Fruit fly (Drosophila melanogaster) whole organism, wandering third instar larva: ENCODE results near the gene RpL9.

Source experiments
- CG32264 ChIP-seq: fragments of 200-800 bp; sonication (Bioruptor generic); optimal IDR thresholded peaks from 2 replicates; lab custom pipeline; 2016; ENCODE audit warnings: missing biosample characterization, missing genetic modification characterization
- CG9705 ChIP-seq: fragments of 200-800 bp; sonication (Bioruptor generic); optimal IDR thresholded peaks from 2 replicates; lab custom pipeline; 2018; ENCODE audit warnings: missing biosample characterization, mild to moderate bottlenecking, missing genetic modification characterization
- CrebA ChIP-seq: fragments of 200-800 bp; sonication (Bioruptor generic); optimal IDR thresholded peaks from 2 replicates; lab custom pipeline; 2016; ENCODE audit warnings: missing biosample characterization, mild to moderate bottlenecking, missing genetic modification characterization, borderline replicate concordance
- Dfd ChIP-seq: fragments of >200 bp; optimal IDR thresholded peaks from 2 replicates; lab custom pipeline; 2017; ENCODE audit warnings: missing biosample characterization, missing genetic modification characterization
- Dif ChIP-seq: fragments of 200-275, 200-300 bp; sonication (Bioruptor generic); optimal IDR thresholded peaks from 2 replicates; lab custom pipeline; 2018; ENCODE audit warnings: missing biosample characterization, missing genetic modification characterization; ENCODE audit not compliant: partially characterized antibody
- GATAd ChIP-seq: sonication (Bioruptor generic); optimal IDR thresholded peaks from 2 replicates; lab custom pipeline; 2016; ENCODE audit warnings: missing biosample characterization, missing genetic modification characterization
- HLH106 ChIP-seq: fragments of 200-800 bp; optimal IDR thresholded peaks from 3 replicates; lab custom pipeline; 2019; ENCODE audit warnings: missing biosample characterization, mild to moderate bottlenecking, missing genetic modification characterization, moderate library complexity
- Hr78 ChIP-seq: fragments of >200 bp; optimal IDR thresholded peaks from 2 replicates; lab custom pipeline; 2017; ENCODE audit warnings: missing biosample characterization, missing genetic modification characterization
- Hr83 ChIP-seq: fragments of 200-300 bp; sonication (Bioruptor generic); optimal IDR thresholded peaks from 2 replicates; lab custom pipeline; 2016; ENCODE audit warnings: missing biosample characterization, mild to moderate bottlenecking, missing genetic modification characterization, moderate library complexity; ENCODE audit not compliant: poor library complexity, severe bottlenecking
- Jra ChIP-seq: sonication (Bioruptor generic); optimal IDR thresholded peaks from 2 replicates; lab custom pipeline; 2016; ENCODE audit warnings: missing biosample characterization, missing genetic modification characterization
- Mio ChIP-seq: sonication (Bioruptor generic); optimal IDR thresholded peaks from 2 replicates; lab custom pipeline; 2016; ENCODE audit warnings: missing biosample characterization, missing genetic modification characterization
- Myc ChIP-seq: fragments of >200 bp; optimal IDR thresholded peaks from 2 replicates; lab custom pipeline; 2017
- N ChIP-seq: fragments of >200 bp; optimal IDR thresholded peaks from 2 replicates; lab custom pipeline; 2018; ENCODE audit warnings: missing biosample characterization, missing external identifiers, missing genetic modification characterization
- OdsH ChIP-seq: fragments of 200-800 bp; sonication (Bioruptor generic); optimal IDR thresholded peaks from 2 replicates; lab custom pipeline; 2016; ENCODE audit warnings: missing biosample characterization, mild to moderate bottlenecking, missing genetic modification characterization
- Rel ChIP-seq, 2 experiments: fragments of 200-800 bp; sonication (Bioruptor generic) in 1 of 2; optimal IDR thresholded peaks; 2 replicates in 1 of 2; 3 replicates in 1 of 2; lab custom pipeline; 2016 to 2019; ENCODE audit warnings: mild to moderate bottlenecking in 2 of 2, missing biosample characterization in 2 of 2, missing genetic modification characterization in 2 of 2, moderate library complexity in 1 of 2
- Sp1 ChIP-seq: fragments of 200-800 bp; sonication (Bioruptor generic); optimal IDR thresholded peaks from 3 replicates; lab custom pipeline; 2019; ENCODE audit warnings: missing biosample characterization, mild to moderate bottlenecking, missing genetic modification characterization, moderate library complexity
- Vsx2 ChIP-seq: fragments of 200-300, 225-300 bp; sonication (Bioruptor generic); optimal IDR thresholded peaks from 2 replicates; lab custom pipeline; 2018; ENCODE audit warnings: missing biosample characterization, missing genetic modification characterization; ENCODE audit not compliant: partially characterized antibody
- br ChIP-seq: fragments of 200-800 bp; sonication (Bioruptor generic); optimal IDR thresholded peaks from 2 replicates; lab custom pipeline; 2016; ENCODE audit warnings: missing biosample characterization, missing genetic modification characterization
- brk ChIP-seq: fragments of 200-800 bp; sonication (Bioruptor generic); optimal IDR thresholded peaks from 2 replicates; lab custom pipeline; 2016; ENCODE audit warnings: missing biosample characterization, mild to moderate bottlenecking, missing genetic modification characterization
- dl ChIP-seq, 2 experiments: fragments of 175-275, 200-275 bp in 1 of 2; fragments of 200-275 bp in 1 of 2; sonication (Bioruptor generic); optimal IDR thresholded peaks; lab custom pipeline; 2018; ENCODE audit warnings: mild to moderate bottlenecking in 2 of 2, missing biosample characterization in 2 of 2, missing genetic modification characterization in 2 of 2, moderate library complexity in 2 of 2; ENCODE audit not compliant: partially characterized antibody in 2 of 2, insufficient read depth in 1 of 2
- dmrt93B ChIP-seq: fragments of 200-800 bp; sonication (Bioruptor generic); optimal IDR thresholded peaks from 2 replicates; lab custom pipeline; 2018; ENCODE audit warnings: missing biosample characterization, mild to moderate bottlenecking, missing genetic modification characterization
- ey ChIP-seq: fragments of 200-800 bp; sonication (Bioruptor generic); optimal IDR thresholded peaks from 2 replicates; lab custom pipeline; 2016; ENCODE audit warnings: missing biosample characterization, missing genetic modification characterization
- foxo ChIP-seq, 2 experiments: fragments of 200-800 bp; sonication (Bioruptor generic); optimal IDR thresholded peaks; 2 replicates in 1 of 2; 3 replicates in 1 of 2; lab custom pipeline; 2016 to 2017; ENCODE audit warnings: missing biosample characterization in 2 of 2, missing genetic modification characterization in 2 of 2
- psq ChIP-seq: fragments of 200-800 bp; sonication (Bioruptor generic); optimal IDR thresholded peaks from 3 replicates; lab custom pipeline; 2017; ENCODE audit warnings: missing biosample characterization, mild to moderate bottlenecking, missing genetic modification characterization, moderate library complexity
- rgr ChIP-seq: fragments of 200-800 bp; sonication (Bioruptor generic); optimal IDR thresholded peaks from 3 replicates; lab custom pipeline; 2016; ENCODE audit warnings: missing biosample characterization, mild to moderate bottlenecking, missing genetic modification characterization
- sv ChIP-seq: fragments of 200-800 bp; sonication (Bioruptor generic); optimal IDR thresholded peaks from 3 replicates; lab custom pipeline; 2016; ENCODE audit warnings: missing biosample characterization, missing genetic modification characterization
- tai ChIP-seq: sonication (Bioruptor generic); optimal IDR thresholded peaks from 2 replicates; lab custom pipeline; 2016; ENCODE audit warnings: missing biosample characterization, missing genetic modification characterization
- usp ChIP-seq: fragments of >200 bp; optimal IDR thresholded peaks from 2 replicates; lab custom pipeline; 2017; ENCODE audit warnings: missing biosample characterization, missing genetic modification characterization
- woc ChIP-seq: sonication (Bioruptor generic); optimal IDR thresholded peaks from 2 replicates; lab custom pipeline; 2016; ENCODE audit warnings: missing biosample characterization, mild to moderate bottlenecking, missing genetic modification characterization

RpL9 gene

dm6 chr2L:10988026-10988425, 16.0 kb downstream of the RpL9 start:
- no peak for TF ChIP-seq OdsH (GFP tag; lab: Kevin White, UChicago)
- no peak for TF ChIP-seq woc (GFP tag; lab: Kevin White, UChicago)
- no peak for TF ChIP-seq Rel (GFP tag; optimal IDR thresholded peaks at IDR 0.05; lab: Kevin White, UChicago)
- no peak for TF ChIP-seq Rel (tag; optimal IDR thresholded peaks at IDR 0.05; lab: Kevin White, UChicago)
- no peak for TF ChIP-seq Mio
- TF ChIP-seq N (GFP tag; lab: Kevin White, UChicago), result no peak
- TF ChIP-seq Sp1 (GFP tag; lab: Kevin White, UChicago), result no peak

- TF ChIP-seq woc (GFP tag; lab: Kevin White, UChicago) (peak; percentile 28), psq (GFP tag; lab: Kevin White, UChicago) (peak; percentile 49), CrebA (GFP tag; lab: Kevin White, UChicago) (no peak), Vsx2 (GFP tag; lab: Kevin White, UChicago) (peak; percentile 93), dmrt93B (GFP tag; lab: Kevin White, UChicago) (no peak), OdsH (GFP tag; lab: Kevin White, UChicago) (peak; percentile 50), Dif (GFP tag; lab: Kevin White, UChicago) (peak; percentile 61), Hr78 (GFP tag; lab: Kevin White, UChicago) (no peak), sv (GFP tag; lab: Kevin White, UChicago) (peak; percentile 50), dl (GFP tag; optimal IDR thresholded peaks at IDR 0.05; lab: Kevin White, UChicago; ENCODE audit: insufficient read depth in 1 of 2, partially characterized antibody in 2 of 2) (no peak), Rel (GFP tag; optimal IDR thresholded peaks at IDR 0.05; lab: Kevin White, UChicago) (no peak), Rel (tag; optimal IDR thresholded peaks at IDR 0.05; lab: Kevin White, UChicago) (peak; percentile 47), Hr83 (GFP tag; lab: Kevin White, UChicago) (no peak), ey (GFP tag; lab: Kevin White, UChicago) (peak; percentile 44), brk (GFP tag; lab: Kevin White, UChicago) (peak; percentile 67), tai (GFP tag; lab: Kevin White, UChicago) (peak; percentile 57)
- TF ChIP-seq, all 38 proteins: peak for 10
Observed at dm6 chr2L:10987370-10987853, 16.6 kb downstream of the RpL9 start, which contains the start of the genes piwi and CG12253. TSS of gene piwi (minus strand) at chr2L:10987420. TSS of gene CG12253 (plus strand) at chr2L:10987806.

- TF ChIP-seq Jra (GFP tag; lab: Kevin White, UChicago) (no peak), GATAd (GFP tag; lab: Kevin White, UChicago) (no peak), tai (GFP tag; lab: Kevin White, UChicago) (no peak), Myc (lab: Kevin White, UChicago) (peak; percentile 29), CG9705 (no peak), Dfd (no peak), foxo (GFP tag; optimal IDR thresholded peaks at IDR 0.05; lab: Kevin White, UChicago) (peak in 1 of 2 experiments; percentile 15)
Observed at dm6 chr2L:10986138-10986537, 17.9 kb downstream of the RpL9 start.

- TF ChIP-seq CG9705, result no peak
- TF ChIP-seq br (GFP tag; lab: Kevin White, UChicago), result no peak
- no peak for TF ChIP-seq usp (GFP tag; lab: Kevin White, UChicago)
- no peak for TF ChIP-seq dl (GFP tag; optimal IDR thresholded peaks at IDR 0.05; lab: Kevin White, UChicago; ENCODE audit: insufficient read depth in 1 of 2, partially characterized antibody in 2 of 2)
- no peak for TF ChIP-seq HLH106 (tag; lab: Kevin White, UChicago)
- no peak for TF ChIP-seq sv (GFP tag; lab: Kevin White, UChicago)
- TF ChIP-seq CG32264 (GFP tag; lab: Kevin White, UChicago), result no peak
- TF ChIP-seq Sp1 (GFP tag; lab: Kevin White, UChicago), result no peak
- TF ChIP-seq N (GFP tag; lab: Kevin White, UChicago), result no peak
- TF ChIP-seq tai (GFP tag; lab: Kevin White, UChicago), result no peak
- no peak for TF ChIP-seq Mio
- TF ChIP-seq Dfd, result no peak
- TF ChIP-seq Vsx2 (GFP tag; lab: Kevin White, UChicago), result no peak
- TF ChIP-seq OdsH (GFP tag; lab: Kevin White, UChicago), result no peak
- TF ChIP-seq Dif (GFP tag; lab: Kevin White, UChicago), result no peak
- TF ChIP-seq foxo (GFP tag; optimal IDR thresholded peaks at IDR 0.05; lab: Kevin White, UChicago), result no peak
- TF ChIP-seq rgr, result no peak
- TF ChIP-seq Myc (lab: Kevin White, UChicago), result no peak
- TF ChIP-seq brk (GFP tag; lab: Kevin White, UChicago), result no peak
- TF ChIP-seq, all 38 proteins: peak for 0
Observed at dm6 chr2L:10976864-10977586, 27.0 kb downstream of the RpL9 start.
